Worm (Caenorhabditis elegans) whole organism, midembryonic: ENCODE measurements around the gene crld-1.

Experiments
- T22C8.4 ChIP-seq: fragments of 200-800 bp; sonication (Bioruptor generic); IDR thresholded peaks from 2 replicates; pipeline ENCODE4 v1.3.6; 2022; ENCODE audit warnings: missing genetic modification characterization, missing compliant biosample characterization
- flt-1 ChIP-seq: fragments of 200-800 bp; sonication (Bioruptor generic); IDR thresholded peaks from 2 replicates; pipeline ENCODE4 v1.3.6; 2022; ENCODE audit warnings: missing genetic modification characterization, missing compliant biosample characterization
- klf-2 ChIP-seq: fragments of 200-800 bp; sonication (Bioruptor generic); conservative IDR thresholded peaks from 2 replicates; pipeline ENCODE4 v1.3.6; 2022; ENCODE audit warnings: missing genetic modification reagents, missing genetic modification characterization, missing compliant biosample characterization
- med-1 ChIP-seq: sonication (generic microtip); optimal IDR thresholded peaks from 2 replicates; lab custom pipeline; 2017; ENCODE audit warnings: missing genetic modification characterization, mild to moderate bottlenecking, missing compliant biosample characterization, antibody characterized with exemption, missing genetic modification reagents; ENCODE audit not compliant: insufficient read depth
- ref-1 ChIP-seq: fragments of 200-800 bp; sonication (Bioruptor generic); conservative IDR thresholded peaks from 2 replicates; pipeline ENCODE4 v1.3.6; 2022; ENCODE audit warnings: missing genetic modification reagents, missing genetic modification characterization, missing compliant biosample characterization
- ztf-23 ChIP-seq: fragments of 200-800 bp; sonication (Bioruptor generic); IDR thresholded peaks from 2 replicates; pipeline ENCODE4 v1.3.6; 2022; ENCODE audit warnings: missing genetic modification reagents, missing genetic modification characterization, missing compliant biosample characterization

- TF ChIP-seq klf-2 (no peak), T22C8.4 (GFP tag; lab: Robert Waterston, UW) (no peak), med-1 (GFP tag; lab: Kevin White, UChicago) (no peak), ref-1 (GFP tag; lab: Robert Waterston, UW) (no peak), ztf-23 (GFP tag; lab: Robert Waterston, UW) (no peak), flt-1 (GFP tag; lab: Robert Waterston, UW) (no peak)
Observed at ce11 chrIV:13127720-13128119, 26.5 kb downstream of the crld-1 start.
